Worm (Caenorhabditis elegans) whole organism, young adult: ENCODE measurements around the gene F43C11.7.

ENCODE experiments used
- C06A6.2 ChIP-seq: fragments of 200-800 bp; sonication (Bioruptor generic); conservative IDR thresholded peaks from 2 replicates; pipeline ENCODE4 v1.3.6; 2022; ENCODE audit warnings: missing genetic modification characterization, missing compliant biosample characterization
- F22D6.2 ChIP-seq: sonication (generic microtip); optimal IDR thresholded peaks from 2 replicates; lab custom pipeline; 2016; ENCODE audit warnings: mild to moderate bottlenecking, missing genetic modification characterization, missing compliant biosample characterization
- F33H1.4 ChIP-seq: fragments of 200-800 bp; sonication (Bioruptor generic); IDR thresholded peaks from 2 replicates; pipeline ENCODE4 v1.3.6; 2022; ENCODE audit warnings: missing genetic modification reagents, missing genetic modification characterization, missing compliant biosample characterization
- F49E8.2 ChIP-seq: sonication (generic microtip); optimal IDR thresholded peaks from 3 replicates; lab custom pipeline; 2017; ENCODE audit warnings: missing genetic modification characterization, mild to moderate bottlenecking, missing compliant biosample characterization, antibody characterized with exemption, moderate library complexity; ENCODE audit not compliant: insufficient read depth
- K11D2.4 ChIP-seq: fragments of 200-800 bp; sonication (Bioruptor generic); IDR thresholded peaks from 2 replicates; pipeline ENCODE4 v1.3.6; 2022; ENCODE audit warnings: missing genetic modification reagents, missing genetic modification characterization, missing compliant biosample characterization
- T26A5.8 ChIP-seq: sonication (generic microtip); optimal IDR thresholded peaks from 2 replicates; lab custom pipeline; 2016; ENCODE audit warnings: missing genetic modification characterization, missing compliant biosample characterization
- Y53G8AR.9 ChIP-seq: fragments of 200-800 bp; sonication (Bioruptor generic); conservative IDR thresholded peaks from 2 replicates; pipeline ENCODE4 v1.3.6; 2022; ENCODE audit warnings: missing genetic modification reagents, missing genetic modification characterization, missing compliant biosample characterization
- Y56A3A.18 ChIP-seq: fragments of 200-800 bp; sonication (Bioruptor generic); IDR thresholded peaks from 2 replicates; pipeline ENCODE4 v1.3.6; 2022; ENCODE audit warnings: missing genetic modification reagents, missing genetic modification characterization, missing compliant biosample characterization
- atf-7 ChIP-seq: sonication (generic microtip); optimal IDR thresholded peaks from 2 replicates; lab custom pipeline; 2017; ENCODE audit warnings: mild to moderate bottlenecking, missing genetic modification characterization, missing compliant biosample characterization
- attf-5 ChIP-seq: fragments of 200-800 bp; sonication (Bioruptor generic); optimal IDR thresholded peaks from 2 replicates; lab custom pipeline; 2018; ENCODE audit warnings: mild to moderate bottlenecking, missing genetic modification characterization, missing compliant biosample characterization
- bed-2 ChIP-seq: fragments of 200-800 bp; sonication (Bioruptor generic); IDR thresholded peaks from 2 replicates; pipeline ENCODE4 v1.3.6; 2022; ENCODE audit warnings: missing genetic modification reagents, missing genetic modification characterization, missing compliant biosample characterization
- ceh-40 ChIP-seq: fragments of 200-800 bp; sonication (Bioruptor generic); IDR thresholded peaks from 2 replicates; pipeline ENCODE4 v1.3.6; 2022; ENCODE audit warnings: missing genetic modification characterization, missing compliant biosample characterization
- chd-7 ChIP-seq: sonication (generic microtip); optimal IDR thresholded peaks from 2 replicates; lab custom pipeline; 2016; ENCODE audit warnings: mild to moderate bottlenecking, missing genetic modification characterization, moderate library complexity, missing compliant biosample characterization
- dox-1 ChIP-seq: fragments of 200-800 bp; sonication (Bioruptor generic); IDR thresholded peaks from 2 replicates; pipeline ENCODE4 v1.3.6; 2022; ENCODE audit warnings: missing genetic modification reagents, missing genetic modification characterization, missing compliant biosample characterization
- efl-1 ChIP-seq: fragments of 150-350 bp; optimal IDR thresholded peaks from 2 replicates; lab custom pipeline; 2014; ENCODE audit warnings: missing biosample characterization, missing genetic modification reagents, missing genetic modification characterization
- egl-44 ChIP-seq: fragments of 200-800 bp; sonication (Bioruptor generic); IDR thresholded peaks from 2 replicates; pipeline ENCODE4 v1.3.6; 2022; ENCODE audit warnings: missing genetic modification reagents, missing genetic modification characterization, missing compliant biosample characterization
- ets-4 ChIP-seq: fragments of 200-800 bp; sonication (Bioruptor generic); optimal IDR thresholded peaks from 2 replicates; lab custom pipeline; 2018; ENCODE audit warnings: mild to moderate bottlenecking, missing genetic modification characterization, missing compliant biosample characterization
- gei-17 ChIP-seq: fragments of 200-800 bp; sonication (Bioruptor generic); optimal IDR thresholded peaks from 2 replicates; lab custom pipeline; 2018; ENCODE audit warnings: mild to moderate bottlenecking, missing genetic modification characterization, missing compliant biosample characterization
- hsf-1 ChIP-seq: fragments of 200-800 bp; sonication (Bioruptor generic); IDR thresholded peaks from 2 replicates; pipeline ENCODE4 v1.3.6; 2022; ENCODE audit warnings: missing genetic modification reagents, missing genetic modification characterization, missing compliant biosample characterization
- let-526 ChIP-seq: fragments of 200-800 bp; sonication (Bioruptor generic); IDR thresholded peaks from 2 replicates; pipeline ENCODE4 v1.3.6; 2022; ENCODE audit warnings: missing genetic modification reagents, missing genetic modification characterization, missing compliant biosample characterization
- let-607 ChIP-seq, 2 experiments: fragments of 200-800 bp in 1 of 2; sonication (Bioruptor generic) in 1 of 2; sonication (generic microtip) in 1 of 2; optimal IDR thresholded peaks; 2 replicates each; lab custom pipeline; 2016 to 2018; ENCODE audit warnings: mild to moderate bottlenecking in 2 of 2, missing compliant biosample characterization in 2 of 2, missing genetic modification characterization in 2 of 2, moderate library complexity in 2 of 2, missing genotype in 1 of 2
- lir-1 ChIP-seq: fragments of 200-800 bp; sonication (Bioruptor generic); conservative IDR thresholded peaks from 2 replicates; pipeline ENCODE4 v1.3.6; 2022; ENCODE audit warnings: missing genetic modification reagents, missing genetic modification characterization, missing compliant biosample characterization
- lsl-1 ChIP-seq: fragments of 200-800 bp; sonication (Bioruptor generic); optimal IDR thresholded peaks from 2 replicates; lab custom pipeline; 2018; ENCODE audit warnings: mild to moderate bottlenecking, missing genetic modification characterization, moderate library complexity, missing compliant biosample characterization
- madf-10 ChIP-seq: sonication (generic microtip); optimal IDR thresholded peaks from 2 replicates; lab custom pipeline; 2016; ENCODE audit warnings: mild to moderate bottlenecking, missing genetic modification characterization, missing compliant biosample characterization
- mel-28 ChIP-seq: sonication (generic microtip); optimal IDR thresholded peaks from 2 replicates; lab custom pipeline; 2016; ENCODE audit warnings: borderline replicate concordance, mild to moderate bottlenecking, missing genetic modification characterization, missing compliant biosample characterization
- mxl-1 ChIP-seq: sonication (generic microtip); optimal IDR thresholded peaks from 2 replicates; lab custom pipeline; 2016; ENCODE audit warnings: missing genetic modification characterization, missing compliant biosample characterization
- nfyb-1 ChIP-seq: fragments of 200-800 bp; sonication (Bioruptor generic); IDR thresholded peaks from 2 replicates; pipeline ENCODE4 v1.3.6; 2022; ENCODE audit warnings: missing genetic modification reagents, missing genetic modification characterization, missing compliant biosample characterization
- nhr-80 ChIP-seq: sonication (generic microtip); optimal IDR thresholded peaks from 2 replicates; lab custom pipeline; 2016; ENCODE audit warnings: missing genetic modification characterization, missing compliant biosample characterization
- nhr-90 ChIP-seq: sonication (generic microtip); optimal IDR thresholded peaks from 2 replicates; lab custom pipeline; 2016; ENCODE audit warnings: missing genotype, mild to moderate bottlenecking, missing genetic modification characterization, missing compliant biosample characterization
- pbrm-1 ChIP-seq: fragments of 200-800 bp; sonication (Bioruptor generic); IDR thresholded peaks from 2 replicates; pipeline ENCODE4 v1.3.6; 2022; ENCODE audit warnings: missing genetic modification reagents, missing genetic modification characterization, missing compliant biosample characterization
- repo-1 ChIP-seq: sonication (generic microtip); optimal IDR thresholded peaks from 2 replicates; lab custom pipeline; 2017; ENCODE audit warnings: mild to moderate bottlenecking, missing genetic modification characterization, missing compliant biosample characterization
- snpc-3.4 ChIP-seq: sonication (generic microtip); optimal IDR thresholded peaks from 2 replicates; lab custom pipeline; 2017; ENCODE audit warnings: missing genetic modification characterization, mild to moderate bottlenecking, missing compliant biosample characterization, antibody characterized with exemption, moderate library complexity, missing genotype, missing genetic modification reagents
- snpc-4 ChIP-seq, 5 experiments: fragments of 150-350 bp in 1 of 5; sonication (generic microtip) in 4 of 5; optimal IDR thresholded peaks; 2 replicates each; lab custom pipeline; 2014 to 2018; ENCODE audit warnings: missing genetic modification characterization in 5 of 5, missing biosample characterization in 3 of 5, antibody characterized with exemption in 2 of 5, mild to moderate bottlenecking in 2 of 5, missing compliant biosample characterization in 2 of 5, missing genotype in 2 of 5, moderate library complexity in 2 of 5, missing genetic modification reagents in 1 of 5
- sptf-2 ChIP-seq: fragments of 200-800 bp; sonication (Bioruptor generic); optimal IDR thresholded peaks from 2 replicates; lab custom pipeline; 2018; ENCODE audit warnings: mild to moderate bottlenecking, missing genetic modification characterization, missing compliant biosample characterization
- tbp1 ChIP-seq: fragments of 200-800 bp; sonication (Bioruptor generic); optimal IDR thresholded peaks from 2 replicates; lab custom pipeline; 2018; ENCODE audit warnings: mild to moderate bottlenecking, missing genetic modification characterization, missing compliant biosample characterization
- tlf-1 ChIP-seq: fragments of 200-800 bp; sonication (Bioruptor generic); optimal IDR thresholded peaks from 2 replicates; lab custom pipeline; 2018; ENCODE audit warnings: mild to moderate bottlenecking, missing genetic modification characterization, missing compliant biosample characterization
- unc-62 ChIP-seq: fragments of 150-350 bp; optimal IDR thresholded peaks from 2 replicates; lab custom pipeline; 2014; ENCODE audit warnings: missing biosample characterization, missing genetic modification reagents, missing genetic modification characterization
- zfh-2 ChIP-seq: fragments of 200-800 bp; sonication (Bioruptor generic); conservative IDR thresholded peaks from 2 replicates; pipeline ENCODE4 v1.3.6; 2022; ENCODE audit warnings: missing genetic modification reagents, missing genetic modification characterization, missing compliant biosample characterization
- ztf-18 ChIP-seq: sonication (generic microtip); optimal IDR thresholded peaks from 2 replicates; lab custom pipeline; 2016; ENCODE audit warnings: missing genotype, mild to moderate bottlenecking, missing genetic modification characterization, missing compliant biosample characterization
- ztf-22 ChIP-seq: fragments of 200-800 bp; sonication (Bioruptor generic); optimal IDR thresholded peaks from 2 replicates; lab custom pipeline; 2018; ENCODE audit warnings: mild to moderate bottlenecking, missing genetic modification characterization, moderate library complexity, missing compliant biosample characterization
- ztf-26 ChIP-seq: sonication (generic microtip); optimal IDR thresholded peaks from 2 replicates; lab custom pipeline; 2017; ENCODE audit warnings: missing genetic modification characterization, missing compliant biosample characterization
- ztf-3 ChIP-seq: fragments of 200-800 bp; sonication (Bioruptor generic); optimal IDR thresholded peaks from 2 replicates; lab custom pipeline; 2018; ENCODE audit warnings: mild to moderate bottlenecking, missing genetic modification characterization, missing compliant biosample characterization

Gene F43C11.7

ce11 chrII:2377751-2378150, 42.1 kb downstream of the F43C11.7 start, which contains the start of gene F16G10.6:
Gene F16G10.6 (minus strand): TSS chrII:2377851.
- TF ChIP-seq hsf-1 (GFP tag; lab: Robert Waterston, UW), result no peak
- no peak for TF ChIP-seq bed-2
- no peak for TF ChIP-seq tlf-1 (GFP tag; lab: Kevin White, UChicago)
- TF ChIP-seq repo-1 (tag; lab: Kevin White, UChicago), result no peak
- no peak for TF ChIP-seq mxl-1 (tag; lab: Kevin White, UChicago)
- no peak for TF ChIP-seq ztf-3
- TF ChIP-seq, all 124 proteins: peak for 0

ce11 chrII:2378465-2379009, 42.8 kb downstream of the F43C11.7 start:
- TF ChIP-seq lsl-1 (GFP tag; lab: Kevin White, UChicago) (no peak), snpc-4 (GFP tag; optimal IDR thresholded peaks at IDR 0.05; lab: Kevin White, UChicago) (no peak), snpc-4 (tag; optimal IDR thresholded peaks at IDR 0.05; lab: Kevin White, UChicago) (peak in 1 of 4 experiments; percentile 44), unc-62 (GFP tag; lab: Kevin White, UChicago) (peak; percentile 78), ztf-26 (tag; lab: Kevin White, UChicago) (peak; percentile 19), atf-7 (tag; lab: Kevin White, UChicago) (peak; percentile 99), sptf-2 (GFP tag; lab: Kevin White, UChicago) (peak; percentile 64), let-607 (tag; optimal IDR thresholded peaks at IDR 0.05; lab: Kevin White, UChicago) (peak; percentile 79 to 88), nfyb-1 (GFP tag; lab: Robert Waterston, UW) (peak; percentile 91), snpc-3.4 (tag; lab: Kevin White, UChicago) (no peak), K11D2.4 (GFP tag; lab: Robert Waterston, UW) (0 out of 2 replicates have a peak, but pooled peaks have one; percentile 20), dox-1 (GFP tag; lab: Robert Waterston, UW) (peak; percentile 90; the same call in 1 of the 2 replicates), chd-7 (peak; percentile 31), egl-44 (peak; percentile 97), zfh-2 (GFP tag; lab: Robert Waterston, UW) (no peak), tbp1 (GFP tag; lab: Kevin White, UChicago) (peak; percentile 65), T26A5.8 (no peak), efl-1 (GFP tag; lab: Kevin White, UChicago) (no peak), mel-28 (tag; lab: Kevin White, UChicago) (no peak), nhr-80 (tag; lab: Kevin White, UChicago) (peak; percentile 100), repo-1 (tag; lab: Kevin White, UChicago) (peak; percentile 76), F22D6.2 (tag; lab: Kevin White, UChicago) (peak; percentile 86), ztf-18 (tag; lab: Kevin White, UChicago) (peak; percentile 12), ztf-3 (peak; percentile 80), let-526 (GFP tag; lab: Robert Waterston, UW) (0 out of 2 replicates have a peak, but pooled peaks have one; percentile 17), nhr-90 (tag; lab: Kevin White, UChicago) (peak; percentile 97), F49E8.2 (tag; lab: Kevin White, UChicago) (no peak), lir-1 (GFP tag; lab: Robert Waterston, UW) (0 out of 2 replicates have a peak, but pooled peaks have one; percentile 45), ceh-40 (GFP tag; lab: Robert Waterston, UW) (0 out of 2 replicates have a peak, but pooled peaks have one; percentile 2), madf-10 (peak; percentile 41), gei-17 (GFP tag; lab: Kevin White, UChicago) (peak; percentile 61), F33H1.4 (GFP tag; lab: Robert Waterston, UW) (no peak), tlf-1 (GFP tag; lab: Kevin White, UChicago) (peak; percentile 84), ets-4 (GFP tag; lab: Kevin White, UChicago) (peak; percentile 99), attf-5 (GFP tag; lab: Kevin White, UChicago) (peak; percentile 3), ztf-22 (GFP tag; lab: Kevin White, UChicago) (peak; percentile 100), Y53G8AR.9 (0 out of 2 replicates have a peak, but pooled peaks have one; percentile 55), Y56A3A.18 (GFP tag; lab: Robert Waterston, UW) (peak; percentile 51; the same call in 1 of the 2 replicates), pbrm-1 (peak; percentile 28; the same call in 1 of the 2 replicates), C06A6.2 (GFP tag; lab: Robert Waterston, UW) (peak; percentile 61)
